Worm (Caenorhabditis elegans): ENCODE measurements around the gene gex-4.

The gex-4 gene

ce11 chrIII:12218633-12219097, at the start of gene gex-4, which contains the start of gene gphr-1:
gex-4 (minus strand) TSS chrIII:12218634.
gphr-1 (plus strand) TSS chrIII:12219047.
- TF ChIP-seq hlh-13 (GFP tag; optimal IDR thresholded peaks at IDR 0.05), result no peak
- peak; percentile 65 for TF ChIP-seq tbx-2 (tag; optimal IDR thresholded peaks at IDR 0.05)
- peak; percentile 47 for TF ChIP-seq C08G9.2 (tag; optimal IDR thresholded peaks at IDR 0.05)
- TF ChIP-seq dve-1 (tag; optimal IDR thresholded peaks at IDR 0.05), result no peak
- TF ChIP-seq pag-3 (tag; optimal IDR thresholded peaks at IDR 0.05; ENCODE audit: borderline replicate concordance), result no peak
- TF ChIP-seq ceh-45 (GFP tag; IDR thresholded peaks at IDR 0.05), result no peak
- peak; percentile 45 for TF ChIP-seq elt-2 (tag; optimal IDR thresholded peaks at IDR 0.05)
- TF ChIP-seq hlh-8 (tag; optimal IDR thresholded peaks at IDR 0.05), result peak; percentile 42
- no peak for TF ChIP-seq odd-2 (tag; optimal IDR thresholded peaks at IDR 0.05)
- peak; percentile 36 for TF ChIP-seq unc-86 (tag; optimal IDR thresholded peaks at IDR 0.05)
- no peak for TF ChIP-seq pqm-1 (tag; optimal IDR thresholded peaks at IDR 0.05)
- peak; percentile 7 for TF ChIP-seq nfya-1 (tag; optimal IDR thresholded peaks at IDR 0.05)
- TF ChIP-seq ztf-16 (tag; optimal IDR thresholded peaks at IDR 0.05), result no peak
- no peak for TF ChIP-seq eyg-1 (tag; optimal IDR thresholded peaks at IDR 0.05)
- peak; percentile 75 for TF ChIP-seq ceh-31 (tag; optimal IDR thresholded peaks at IDR 0.05)
- TF ChIP-seq syd-9 (tag; optimal IDR thresholded peaks at IDR 0.05), result no peak
- peak; percentile 1 for TF ChIP-seq ttx-3 (tag; optimal IDR thresholded peaks at IDR 0.05)
- TF ChIP-seq ceh-14 (tag; optimal IDR thresholded peaks at IDR 0.05), result peak; percentile 20
- no peak for TF ChIP-seq hlh-6 (tag; optimal IDR thresholded peaks at IDR 0.05)
- TF ChIP-seq fax-1 (tag; optimal IDR thresholded peaks at IDR 0.05), result no peak
- peak; percentile 7 for TF ChIP-seq ceh-2 (tag; optimal IDR thresholded peaks at IDR 0.05)
- TF ChIP-seq sox-2 (GFP tag; IDR thresholded peaks at IDR 0.05), result no peak
- TF ChIP-seq ceh-19 (GFP tag; optimal IDR thresholded peaks at IDR 0.05), result no peak
- no peak for TF ChIP-seq K02D7.2 (tag; optimal IDR thresholded peaks at IDR 0.05)
- peak; percentile 78 for TF ChIP-seq ceh-48 (tag; optimal IDR thresholded peaks at IDR 0.05)
- no peak for TF ChIP-seq F13H6.1 (tag; optimal IDR thresholded peaks at IDR 0.05)
- no peak for TF ChIP-seq ahr-1 (tag; optimal IDR thresholded peaks at IDR 0.05)
- no peak for TF ChIP-seq gmeb-2 (tag; optimal IDR thresholded peaks at IDR 0.05)
- no peak for TF ChIP-seq nhr-232 (tag; optimal IDR thresholded peaks at IDR 0.05)
- peak; percentile 81 for TF ChIP-seq zip-5 (tag; optimal IDR thresholded peaks at IDR 0.05)
- TF ChIP-seq ets-4 (tag; optimal IDR thresholded peaks at IDR 0.05), result peak; percentile 30
- no peak for TF ChIP-seq dmd-4 (tag; optimal IDR thresholded peaks at IDR 0.05; ENCODE audit: borderline replicate concordance)
- TF ChIP-seq unc-42 (tag; optimal IDR thresholded peaks at IDR 0.05), result peak; percentile 24

ce11 chrIII:12260413-12260812, 42.0 kb upstream of the gex-4 start:
- TF ChIP-seq ahr-1 (tag; optimal IDR thresholded peaks at IDR 0.05), result no peak
- TF ChIP-seq mec-3 (tag; optimal IDR thresholded peaks at IDR 0.05; ENCODE audit: borderline replicate concordance), result no peak
- no peak for TF ChIP-seq ceh-9 (tag; optimal IDR thresholded peaks at IDR 0.05)
- TF ChIP-seq ceh-34 (tag; optimal IDR thresholded peaks at IDR 0.05), result no peak
- TF ChIP-seq ceh-18 (tag; optimal IDR thresholded peaks at IDR 0.05), result no peak
- no peak for TF ChIP-seq nhr-11 (tag; optimal IDR thresholded peaks at IDR 0.05)
- no peak for TF ChIP-seq unc-42 (tag; optimal IDR thresholded peaks at IDR 0.05)
- TF ChIP-seq eyg-1 (tag; optimal IDR thresholded peaks at IDR 0.05), result no peak
- no peak for TF ChIP-seq nhr-232 (tag; optimal IDR thresholded peaks at IDR 0.05)
- TF ChIP-seq ceh-2 (tag; optimal IDR thresholded peaks at IDR 0.05), result no peak
- TF ChIP-seq ceh-45 (GFP tag; IDR thresholded peaks at IDR 0.05), result no peak
- no peak for TF ChIP-seq ref-2 (tag; optimal IDR thresholded peaks at IDR 0.05)
- no peak for TF ChIP-seq ceh-6 (GFP tag; optimal IDR thresholded peaks at IDR 0.05)

- no peak for TF ChIP-seq pros-1 (tag; optimal IDR thresholded peaks at IDR 0.05)
- TF ChIP-seq che-1 (tag; optimal IDR thresholded peaks at IDR 0.05), result no peak
- no peak for TF ChIP-seq pag-3 (tag; optimal IDR thresholded peaks at IDR 0.05; ENCODE audit: borderline replicate concordance)
- no peak for TF ChIP-seq pha-4 (tag; optimal IDR thresholded peaks at IDR 0.05)
- TF ChIP-seq gmeb-2 (tag; optimal IDR thresholded peaks at IDR 0.05), result no peak
- TF ChIP-seq eyg-1 (tag; optimal IDR thresholded peaks at IDR 0.05), result no peak
- no peak for TF ChIP-seq ttx-3 (tag; optimal IDR thresholded peaks at IDR 0.05)
- no peak for TF ChIP-seq C38D4.7 (GFP tag; optimal IDR thresholded peaks at IDR 0.05)
- TF ChIP-seq ceh-31 (tag; optimal IDR thresholded peaks at IDR 0.05), result no peak
- TF ChIP-seq mec-3 (tag; optimal IDR thresholded peaks at IDR 0.05; ENCODE audit: borderline replicate concordance), result no peak
- no peak for TF ChIP-seq ceh-14 (tag; optimal IDR thresholded peaks at IDR 0.05)
- no peak for TF ChIP-seq ceh-30 (tag; optimal IDR thresholded peaks at IDR 0.05)
- no peak for TF ChIP-seq unc-55 (GFP tag; optimal IDR thresholded peaks at IDR 0.05)
- TF ChIP-seq fkh-10 (GFP tag; optimal IDR thresholded peaks at IDR 0.05), result no peak
- no peak for TF ChIP-seq Y22D7AL.16 (tag; optimal IDR thresholded peaks at IDR 0.05)
- no peak for TF ChIP-seq ahr-1 (tag; optimal IDR thresholded peaks at IDR 0.05)
- TF ChIP-seq pha-2 (tag; optimal IDR thresholded peaks at IDR 0.05), result no peak
These were observed 41.4 kb upstream of the gex-4 start for ce11 chrIII:12259793-12260192.
